Worm (Caenorhabditis elegans) whole organism, late embryonic: ENCODE measurements around the gene C25A8.1.

ENCODE experiments used
- ama-1 ChIP-seq: fragments of 150-350 bp; optimal IDR thresholded peaks from 2 replicates; lab custom pipeline; 2014
- ceh-30 ChIP-seq: fragments of 150-350 bp; optimal IDR thresholded peaks from 2 replicates; lab custom pipeline; 2014; ENCODE audit warnings: missing biosample characterization, missing genetic modification characterization
- dve-1 ChIP-seq: sonication (generic microtip); optimal IDR thresholded peaks from 2 replicates; lab custom pipeline; 2017; ENCODE audit warnings: antibody characterized with exemption, mild to moderate bottlenecking, missing genetic modification characterization, missing compliant biosample characterization
- ets-4 ChIP-seq: sonication (generic microtip); optimal IDR thresholded peaks from 2 replicates; lab custom pipeline; 2016; ENCODE audit warnings: missing genetic modification characterization, missing compliant biosample characterization
- fkh-10 ChIP-seq: fragments of 150-350 bp; optimal IDR thresholded peaks from 2 replicates; lab custom pipeline; 2014; ENCODE audit warnings: missing biosample characterization, missing genetic modification reagents, missing genetic modification characterization
- pha-4 ChIP-seq: fragments of 150-350 bp; optimal IDR thresholded peaks from 2 replicates; lab custom pipeline; 2018; ENCODE audit warnings: missing biosample characterization, missing genetic modification reagents, missing genetic modification characterization
- ref-2 ChIP-seq: sonication (generic microtip); optimal IDR thresholded peaks from 2 replicates; lab custom pipeline; 2016; ENCODE audit warnings: missing genetic modification characterization, missing compliant biosample characterization
- sox-2 ChIP-seq: fragments of 200-800 bp; sonication (Bioruptor generic); IDR thresholded peaks from 2 replicates; pipeline ENCODE4 v1.3.6; 2022; ENCODE audit warnings: missing genetic modification reagents, missing genetic modification characterization, missing compliant biosample characterization
- tbx-2 ChIP-seq: sonication (generic microtip); optimal IDR thresholded peaks from 2 replicates; lab custom pipeline; 2016; ENCODE audit warnings: missing genetic modification characterization, missing compliant biosample characterization
- unc-86 ChIP-seq: sonication (generic microtip); optimal IDR thresholded peaks from 2 replicates; lab custom pipeline; 2016; ENCODE audit warnings: missing genetic modification characterization, missing compliant biosample characterization

ce11 chrIV:6965192-6965591 lies 45.7 kb upstream of the C25A8.1 start, which contains the start of gene ZK381.2:
- TF ChIP-seq sox-2 = no peak
- TF ChIP-seq ref-2 (tag; lab: Kevin White, UChicago) = no peak
- TF ChIP-seq dve-1 (tag; lab: Kevin White, UChicago) = no peak
- TF ChIP-seq fkh-10 = no peak
- TF ChIP-seq tbx-2 (tag; lab: Kevin White, UChicago) = no peak
- no peak for TF ChIP-seq ets-4 (tag; lab: Kevin White, UChicago)
- TF ChIP-seq pha-4 (tag; lab: Kevin White, UChicago) = no peak
- no peak for TF ChIP-seq ceh-30 (tag; lab: Kevin White, UChicago)
- TF ChIP-seq unc-86 = no peak
- no peak for TF ChIP-seq ama-1 (lab: Kevin White, UChicago)
